Worm (Caenorhabditis elegans): Measurements from ENCODE around the gene lgc-42.

The lgc-42 gene

ce11 chrIII:1950236-1950635 lies 47.4 kb upstream of the lgc-42 start, which contains the start of the genes polh-1 and rps-22 (continued):
- TF ChIP-seq ztf-25 (GFP tag; IDR thresholded peaks at IDR 0.05), result no peak
- TF ChIP-seq ceh-91 (GFP tag; IDR thresholded peaks at IDR 0.05), result peak; percentile 49; the same call in 1 of the 2 replicates
- no peak for TF ChIP-seq ztf-3 (GFP tag; optimal IDR thresholded peaks at IDR 0.05)
- TF ChIP-seq ceh-58 (GFP tag; IDR thresholded peaks at IDR 0.05), result no peak
- peak; percentile 78 for TF ChIP-seq snpc-3.4 (tag; optimal IDR thresholded peaks at IDR 0.05)
- TF ChIP-seq ztf-28 (GFP tag; IDR thresholded peaks at IDR 0.05), result 0 out of 2 replicates have a peak, but pooled peaks have one; percentile 22
- no peak for TF ChIP-seq attf-6 (GFP tag; IDR thresholded peaks at IDR 0.05)
- TF ChIP-seq somi-1 (GFP tag; optimal IDR thresholded peaks at IDR 0.05), result no peak
- TF ChIP-seq aptf-2 (GFP tag; conservative IDR thresholded peaks at IDR 0.05), result no peak
- TF ChIP-seq dpl-1 (GFP tag; optimal IDR thresholded peaks at IDR 0.05), result peak; percentile 90
- TF ChIP-seq K11D2.4 (GFP tag; IDR thresholded peaks at IDR 0.05), result no peak
- TF ChIP-seq bed-1 (GFP tag; IDR thresholded peaks at IDR 0.05), result no peak
- TF ChIP-seq madf-8 (GFP tag; conservative IDR thresholded peaks at IDR 0.05), result 0 out of 2 replicates have a peak, but pooled peaks have one; percentile 15
- TF ChIP-seq nfya-2 (GFP tag; IDR thresholded peaks at IDR 0.05), result no peak
- 0 out of 2 replicates have a peak, but pooled peaks have one; percentile 31 for TF ChIP-seq lir-1 (GFP tag; conservative IDR thresholded peaks at IDR 0.05)
- peak; percentile 61 for TF ChIP-seq lsl-1 (GFP tag; optimal IDR thresholded peaks at IDR 0.05)
- TF ChIP-seq madf-3 (GFP tag; IDR thresholded peaks at IDR 0.05), result peak; percentile 93
- peak; percentile 2 for TF ChIP-seq madf-10 (tag; optimal IDR thresholded peaks at IDR 0.05)
- TF ChIP-seq nhr-90 (tag; optimal IDR thresholded peaks at IDR 0.05), result no peak
- no peak for TF ChIP-seq Y79H2A.3 (GFP tag; conservative IDR thresholded peaks at IDR 0.05)
- TF ChIP-seq Y56A3A.18 (GFP tag; IDR thresholded peaks at IDR 0.05), result no peak
- TF ChIP-seq lin-35 (GFP tag; optimal IDR thresholded peaks at IDR 0.05), result peak in 1 of 3 experiments; percentile 93
- TF ChIP-seq C06A6.2 (GFP tag; conservative IDR thresholded peaks at IDR 0.05), result no peak
- peak; percentile 63 for TF ChIP-seq ekl-4 (GFP tag; IDR thresholded peaks at IDR 0.05)
- peak; percentile 66; the same call in 1 of the 2 replicates for TF ChIP-seq rcor-1 (GFP tag; IDR thresholded peaks at IDR 0.05)
- TF ChIP-seq D2030.7 (GFP tag; IDR thresholded peaks at IDR 0.05), result peak; percentile 85
- TF ChIP-seq tbp1 (GFP tag; optimal IDR thresholded peaks at IDR 0.05), result peak; percentile 56
- TF ChIP-seq him-1 (tag; optimal IDR thresholded peaks at IDR 0.05), result no peak
- no peak for TF ChIP-seq aptf-3 (GFP tag; IDR thresholded peaks at IDR 0.05)
- no peak for TF ChIP-seq F39B2.1 (GFP tag; IDR thresholded peaks at IDR 0.05)
- TF ChIP-seq ceh-100 (GFP tag; IDR thresholded peaks at IDR 0.05), result 0 out of 2 replicates have a peak, but pooled peaks have one; percentile 36
- 0 out of 2 replicates have a peak, but pooled peaks have one; percentile 55 for TF ChIP-seq hsf-1 (GFP tag; IDR thresholded peaks at IDR 0.05)
- no peak for TF ChIP-seq gei-17 (GFP tag; optimal IDR thresholded peaks at IDR 0.05)
- TF ChIP-seq madf-6 (GFP tag; IDR thresholded peaks at IDR 0.05), result peak; percentile 57; the same call in 1 of the 2 replicates
- no peak for TF ChIP-seq ceh-79 (tag; optimal IDR thresholded peaks at IDR 0.05)
- TF ChIP-seq pbrm-1 (GFP tag; IDR thresholded peaks at IDR 0.05), result peak; percentile 52; the same call in 1 of the 2 replicates
- no peak for TF ChIP-seq ztf-26 (tag; optimal IDR thresholded peaks at IDR 0.05)
- TF ChIP-seq atf-7 (tag; optimal IDR thresholded peaks at IDR 0.05), result no peak
- peak; percentile 97 for TF ChIP-seq mcd-1 (GFP tag; IDR thresholded peaks at IDR 0.05)
- no peak for TF ChIP-seq mes-4 (tag; optimal IDR thresholded peaks at IDR 0.05)
- TF ChIP-seq attf-5 (GFP tag; optimal IDR thresholded peaks at IDR 0.05), result peak; percentile 94
- TF ChIP-seq F37B4.10 (GFP tag; IDR thresholded peaks at IDR 0.05), result no peak
- TF ChIP-seq ceh-27 (GFP tag; optimal IDR thresholded peaks at IDR 0.05), result peak; percentile 81
- no peak for TF ChIP-seq F22D6.2 (tag; optimal IDR thresholded peaks at IDR 0.05)
- no peak for TF ChIP-seq mel-28 (tag; optimal IDR thresholded peaks at IDR 0.05; ENCODE audit: borderline replicate concordance)
- TF ChIP-seq cebp-1 (GFP tag; IDR thresholded peaks at IDR 0.05), result no peak
- peak; percentile 58 for TF ChIP-seq cebp-1 (tag; optimal IDR thresholded peaks at IDR 0.05)
- TF ChIP-seq B0261.1 (tag; optimal IDR thresholded peaks at IDR 0.05), result no peak
- TF ChIP-seq ccch-3 (GFP tag; optimal IDR thresholded peaks at IDR 0.05), result no peak
- TF ChIP-seq athp-1 (tag; optimal IDR thresholded peaks at IDR 0.05), result no peak
